Worm (Caenorhabditis elegans): ENCODE results near the gene F56H9.9.

DNA sequence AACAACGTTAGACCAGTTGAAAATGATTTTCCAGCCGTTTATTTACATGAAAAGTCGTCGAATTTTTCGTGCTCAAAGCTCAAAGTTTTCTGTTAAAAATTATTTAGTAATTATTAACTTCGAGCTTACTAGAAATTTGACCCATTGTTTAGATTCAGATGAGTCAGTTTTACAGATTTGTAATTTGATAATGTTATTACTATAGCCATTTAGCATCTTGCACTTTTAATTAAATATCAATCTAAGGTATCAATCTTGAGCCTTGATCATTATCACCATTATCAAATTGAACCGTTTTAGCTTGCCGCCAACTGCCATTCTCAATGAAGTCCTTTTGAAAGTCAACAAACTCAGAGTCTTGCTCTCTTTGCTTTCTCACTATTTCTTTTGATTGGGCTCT is 14.7 kb downstream of the F56H9.9 start, which contains the start of gene ZC116.1:
- TF ChIP-seq ces-1 (GFP tag; optimal IDR thresholded peaks at IDR 0.05) (no peak), elt-3 (tag; optimal IDR thresholded peaks at IDR 0.05) (no peak), blmp-1 (tag; optimal IDR thresholded peaks at IDR 0.05) (no peak), ham-2 (GFP tag; optimal IDR thresholded peaks at IDR 0.05) (no peak), unc-39 (tag; optimal IDR thresholded peaks at IDR 0.05) (no peak), nhr-76 (tag; optimal IDR thresholded peaks at IDR 0.05) (no peak), ceh-43 (GFP tag; optimal IDR thresholded peaks at IDR 0.05) (no peak), nhr-28 (tag; optimal IDR thresholded peaks at IDR 0.05) (no peak), unc-62 (GFP tag; optimal IDR thresholded peaks at IDR 0.05) (no peak), lin-32 (GFP tag; optimal IDR thresholded peaks at IDR 0.05) (no peak), mep-1 (tag; optimal IDR thresholded peaks at IDR 0.05) (no peak), ztf-11 (tag; optimal IDR thresholded peaks at IDR 0.05) (no peak), snpc-4 (tag; optimal IDR thresholded peaks at IDR 0.05) (no peak), pha-4 (tag; optimal IDR thresholded peaks at IDR 0.05) (no peak)
